Worm (Caenorhabditis elegans) whole organism, young adult: ENCODE measurements around the gene R05H10.7.

Source experiments
- B0336.3 ChIP-seq: fragments of 200-800 bp; sonication (Bioruptor generic); IDR thresholded peaks from 2 replicates; pipeline ENCODE4 v1.3.6; 2022; ENCODE audit warnings: missing genetic modification characterization, missing compliant biosample characterization
- F57A8.1 ChIP-seq: fragments of 200-800 bp; sonication (Bioruptor generic); optimal IDR thresholded peaks from 2 replicates; lab custom pipeline; 2018; ENCODE audit warnings: mild to moderate bottlenecking, missing genetic modification characterization, moderate library complexity, missing compliant biosample characterization
- T07F8.4 ChIP-seq: sonication (generic microtip); optimal IDR thresholded peaks from 2 replicates; lab custom pipeline; 2016; ENCODE audit warnings: mild to moderate bottlenecking, missing genetic modification characterization, moderate library complexity, missing compliant biosample characterization
- lir-1 ChIP-seq: fragments of 200-800 bp; sonication (Bioruptor generic); conservative IDR thresholded peaks from 2 replicates; pipeline ENCODE4 v1.3.6; 2022; ENCODE audit warnings: missing genetic modification reagents, missing genetic modification characterization, missing compliant biosample characterization
- madf-8 ChIP-seq: fragments of 200-800 bp; sonication (Bioruptor generic); conservative IDR thresholded peaks from 2 replicates; pipeline ENCODE4 v1.3.6; 2022; ENCODE audit warnings: missing genetic modification reagents, missing genetic modification characterization, missing compliant biosample characterization
- rpc-1 ChIP-seq, 2 experiments: fragments of 150-350 bp in 1 of 2; sonication (generic microtip) in 1 of 2; optimal IDR thresholded peaks; 2 replicates each; lab custom pipeline; 2014 to 2018; ENCODE audit warnings: missing biosample characterization in 1 of 2, missing genetic modification characterization in 1 of 2, missing genetic modification reagents in 1 of 2, missing genotype in 1 of 2
- snpc-4 ChIP-seq, 5 experiments: fragments of 150-350 bp in 1 of 5; sonication (generic microtip) in 4 of 5; optimal IDR thresholded peaks; 2 replicates each; lab custom pipeline; 2014 to 2018; ENCODE audit warnings: missing genetic modification characterization in 5 of 5, missing biosample characterization in 3 of 5, antibody characterized with exemption in 2 of 5, mild to moderate bottlenecking in 2 of 5, missing compliant biosample characterization in 2 of 5, missing genotype in 2 of 5, moderate library complexity in 2 of 5, missing genetic modification reagents in 1 of 5
- unc-62 ChIP-seq: fragments of 150-350 bp; optimal IDR thresholded peaks from 2 replicates; lab custom pipeline; 2014; ENCODE audit warnings: missing biosample characterization, missing genetic modification reagents, missing genetic modification characterization
- ztf-18 ChIP-seq: sonication (generic microtip); optimal IDR thresholded peaks from 2 replicates; lab custom pipeline; 2016; ENCODE audit warnings: missing genotype, mild to moderate bottlenecking, missing genetic modification characterization, missing compliant biosample characterization
- ztf-6 ChIP-seq: fragments of 200-800 bp; sonication (Bioruptor generic); IDR thresholded peaks from 2 replicates; pipeline ENCODE4 v1.3.6; 2022; ENCODE audit warnings: missing genetic modification reagents, missing genetic modification characterization, missing compliant biosample characterization

DNA sequence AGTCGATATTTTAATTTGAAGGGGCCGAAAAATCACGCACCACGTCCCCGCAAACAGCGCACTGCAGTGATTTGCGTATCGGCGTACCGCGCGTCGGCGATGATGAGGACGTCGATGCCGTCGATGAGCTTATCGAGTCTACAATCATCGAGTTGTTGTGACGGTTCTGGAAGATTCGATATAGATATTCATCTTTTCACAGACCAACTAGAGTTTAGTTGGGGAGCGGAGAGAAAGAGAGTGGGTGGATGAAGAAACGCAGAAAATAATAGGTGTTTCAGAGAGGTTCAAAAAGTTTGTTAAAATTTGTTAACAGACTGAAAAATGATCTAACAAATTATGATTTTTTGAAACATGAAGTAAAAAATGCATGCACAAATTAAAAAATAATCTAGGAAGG, 37.0 kb upstream of the R05H10.7 start, which contains the start of gene nhr-61:
- no peak for TF ChIP-seq lir-1 (GFP tag; lab: Robert Waterston, UW)
- no peak for TF ChIP-seq T07F8.4 (tag; lab: Kevin White, UChicago)
- TF ChIP-seq unc-62, result no peak
- no peak for TF ChIP-seq ztf-18 (tag; lab: Kevin White, UChicago)
- TF ChIP-seq ztf-6, result no peak
- TF ChIP-seq B0336.3, result no peak
- TF ChIP-seq snpc-4 (GFP tag; optimal IDR thresholded peaks at IDR 0.05; lab: Kevin White, UChicago), result no peak
- TF ChIP-seq snpc-4 (tag; optimal IDR thresholded peaks at IDR 0.05; lab: Kevin White, UChicago), result no peak
- no peak for TF ChIP-seq F57A8.1 (GFP tag; lab: Kevin White, UChicago)
- TF ChIP-seq rpc-1 (optimal IDR thresholded peaks at IDR 0.05; lab: Kevin White, UChicago), result no peak
- TF ChIP-seq rpc-1 (tag; optimal IDR thresholded peaks at IDR 0.05; lab: Kevin White, UChicago), result no peak
- no peak for TF ChIP-seq madf-8
